Fruit fly (Drosophila melanogaster) whole organism, embryonic: ENCODE data around the gene Cyp4d1.

Experiments used
- H15 ChIP-seq: fragments of 200-800 bp; sonication (Bioruptor generic); IDR thresholded peaks from 3 replicates; pipeline ENCODE4 v1.3.6; 2022; ENCODE audit warnings: missing biosample characterization, missing genetic modification characterization
- Hey ChIP-seq: fragments of 200-800 bp; sonication (Bioruptor generic); optimal IDR thresholded peaks from 3 replicates; lab custom pipeline; 2018; ENCODE audit warnings: missing biosample characterization, mild to moderate bottlenecking, missing genetic modification characterization
- HmgD ChIP-seq: fragments of 200-800 bp; sonication (Bioruptor generic); optimal IDR thresholded peaks from 3 replicates; lab custom pipeline; 2016; ENCODE audit warnings: missing biosample characterization, missing genetic modification characterization
- dati ChIP-seq: fragments of 200-800 bp; sonication (Bioruptor generic); IDR thresholded peaks from 2 replicates; pipeline ENCODE4 v1.3.6; 2022; ENCODE audit warnings: missing biosample characterization, missing genetic modification characterization
- fd102C ChIP-seq: fragments of 200-800 bp; sonication (Bioruptor generic); optimal IDR thresholded peaks from 2 replicates; lab custom pipeline; 2018; ENCODE audit warnings: missing biosample characterization, mild to moderate bottlenecking, missing genetic modification characterization, moderate library complexity
- sisA ChIP-seq: fragments of 200-800 bp; sonication (Bioruptor generic); IDR thresholded peaks from 2 replicates; pipeline ENCODE4 v1.3.6; 2022; ENCODE audit warnings: missing biosample characterization, missing genetic modification characterization

DNA sequence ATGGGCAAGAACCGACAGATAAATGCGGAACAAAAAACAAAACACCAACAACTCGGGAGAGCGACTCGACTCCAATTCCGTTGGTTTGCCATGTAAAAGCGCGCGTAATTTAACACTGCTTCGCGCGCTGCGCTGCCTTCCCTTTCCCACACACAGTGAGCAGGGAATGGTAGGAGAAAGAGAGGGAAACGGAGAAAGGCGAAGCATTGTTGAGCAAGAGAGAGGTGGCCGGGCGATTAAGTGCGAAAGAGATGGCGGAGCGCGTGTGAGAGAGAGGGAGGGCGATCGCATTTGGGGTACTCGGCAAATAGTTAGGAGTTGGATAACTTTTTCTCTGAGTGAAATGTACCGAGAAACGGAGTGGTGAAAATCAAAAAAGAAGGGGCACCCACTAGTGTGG, 6.1 kb downstream of the Cyp4d1 start:
- TF ChIP-seq fd102C (GFP tag; lab: Kevin White, UChicago), result no peak
- no peak for TF ChIP-seq Hey
- no peak for TF ChIP-seq sisA (GFP tag; lab: Robert Waterston, UW)
- TF ChIP-seq dati (GFP tag; lab: Robert Waterston, UW), result no peak
- TF ChIP-seq HmgD (GFP tag; lab: Kevin White, UChicago), result peak; percentile 52
- no peak for TF ChIP-seq H15 (GFP tag; lab: Robert Waterston, UW)
